Worm (Caenorhabditis elegans) whole organism, late embryonic: ENCODE results near the gene C03H5.4.

Source experiments
- C38D4.7 ChIP-seq: fragments of 200-800 bp; sonication (Bioruptor generic); optimal IDR thresholded peaks from 2 replicates; lab custom pipeline; 2018; ENCODE audit warnings: mild to moderate bottlenecking, missing genetic modification characterization, moderate library complexity, missing compliant biosample characterization
- F13H6.1 ChIP-seq: sonication (generic microtip); optimal IDR thresholded peaks from 2 replicates; lab custom pipeline; 2016; ENCODE audit warnings: missing genetic modification characterization, missing compliant biosample characterization
- K02D7.2 ChIP-seq: sonication (generic microtip); optimal IDR thresholded peaks from 2 replicates; lab custom pipeline; 2017; ENCODE audit warnings: mild to moderate bottlenecking, missing genetic modification characterization, missing compliant biosample characterization
- T23F11.4 ChIP-seq: fragments of 200-800 bp; sonication (Bioruptor generic); optimal IDR thresholded peaks from 2 replicates; lab custom pipeline; 2018; ENCODE audit warnings: mild to moderate bottlenecking, missing genetic modification characterization, missing compliant biosample characterization
- Y22D7AL.16 ChIP-seq: sonication (generic microtip); optimal IDR thresholded peaks from 2 replicates; lab custom pipeline; 2016; ENCODE audit warnings: missing genetic modification characterization, missing compliant biosample characterization
- ahr-1 ChIP-seq: sonication (generic microtip); optimal IDR thresholded peaks from 2 replicates; lab custom pipeline; 2016; ENCODE audit warnings: missing genetic modification characterization, missing compliant biosample characterization
- ama-1 ChIP-seq: fragments of 150-350 bp; optimal IDR thresholded peaks from 2 replicates; lab custom pipeline; 2014
- ceh-18 ChIP-seq: sonication (generic microtip); optimal IDR thresholded peaks from 2 replicates; lab custom pipeline; 2016; ENCODE audit warnings: missing genetic modification characterization, missing compliant biosample characterization
- ceh-19 ChIP-seq: fragments of 200-800 bp; sonication (Bioruptor generic); optimal IDR thresholded peaks from 2 replicates; lab custom pipeline; 2018; ENCODE audit warnings: mild to moderate bottlenecking, missing genetic modification characterization, missing compliant biosample characterization
- ceh-2 ChIP-seq: sonication (generic microtip); optimal IDR thresholded peaks from 2 replicates; lab custom pipeline; 2016; ENCODE audit warnings: missing genotype, missing genetic modification characterization, missing compliant biosample characterization
- ceh-22 ChIP-seq: sonication (generic microtip); optimal IDR thresholded peaks from 2 replicates; lab custom pipeline; 2017; ENCODE audit warnings: missing biosample characterization, missing genetic modification characterization
- ceh-24 ChIP-seq: sonication (generic microtip); optimal IDR thresholded peaks from 2 replicates; lab custom pipeline; 2016; ENCODE audit warnings: mild to moderate bottlenecking, missing genetic modification characterization, missing compliant biosample characterization
- ceh-31 ChIP-seq: sonication (generic microtip); optimal IDR thresholded peaks from 2 replicates; lab custom pipeline; 2016; ENCODE audit warnings: missing genetic modification characterization, missing compliant biosample characterization
- ceh-34 ChIP-seq: sonication (generic microtip); optimal IDR thresholded peaks from 2 replicates; lab custom pipeline; 2016; ENCODE audit warnings: mild to moderate bottlenecking, missing genetic modification characterization, missing compliant biosample characterization
- ceh-9 ChIP-seq: sonication (generic microtip); optimal IDR thresholded peaks from 2 replicates; lab custom pipeline; 2016; ENCODE audit warnings: mild to moderate bottlenecking, missing genetic modification characterization, inconsistent platforms, missing compliant biosample characterization
- che-1 ChIP-seq: sonication (generic microtip); optimal IDR thresholded peaks from 2 replicates; lab custom pipeline; 2016; ENCODE audit warnings: mild to moderate bottlenecking, missing genetic modification characterization, missing compliant biosample characterization
- dmd-4 ChIP-seq: sonication (generic microtip); optimal IDR thresholded peaks from 2 replicates; lab custom pipeline; 2016; ENCODE audit warnings: borderline replicate concordance, missing genetic modification characterization, missing compliant biosample characterization
- dve-1 ChIP-seq: sonication (generic microtip); optimal IDR thresholded peaks from 2 replicates; lab custom pipeline; 2017; ENCODE audit warnings: antibody characterized with exemption, mild to moderate bottlenecking, missing genetic modification characterization, missing compliant biosample characterization
- elt-2 ChIP-seq: sonication (generic microtip); optimal IDR thresholded peaks from 2 replicates; lab custom pipeline; 2016; ENCODE audit warnings: missing genetic modification reagents, missing genetic modification characterization, missing compliant biosample characterization
- ets-4 ChIP-seq: sonication (generic microtip); optimal IDR thresholded peaks from 2 replicates; lab custom pipeline; 2016; ENCODE audit warnings: missing genetic modification characterization, missing compliant biosample characterization
- eyg-1 ChIP-seq: sonication (generic microtip); optimal IDR thresholded peaks from 2 replicates; lab custom pipeline; 2016; ENCODE audit warnings: missing genotype, missing genetic modification characterization, missing compliant biosample characterization
- fax-1 ChIP-seq: sonication (generic microtip); optimal IDR thresholded peaks from 2 replicates; lab custom pipeline; 2016; ENCODE audit warnings: missing genotype, missing genetic modification characterization, missing compliant biosample characterization
- fkh-10 ChIP-seq: fragments of 150-350 bp; optimal IDR thresholded peaks from 2 replicates; lab custom pipeline; 2014; ENCODE audit warnings: missing biosample characterization, missing genetic modification reagents, missing genetic modification characterization
- gmeb-2 ChIP-seq: sonication (generic microtip); optimal IDR thresholded peaks from 2 replicates; lab custom pipeline; 2016; ENCODE audit warnings: missing genetic modification characterization, inconsistent platforms, missing compliant biosample characterization
- hlh-15 ChIP-seq: sonication (generic microtip); optimal IDR thresholded peaks from 2 replicates; lab custom pipeline; 2016; ENCODE audit warnings: missing genetic modification characterization, missing compliant biosample characterization
- hlh-30 ChIP-seq: sonication (generic microtip); optimal IDR thresholded peaks from 2 replicates; lab custom pipeline; 2017; ENCODE audit warnings: antibody characterized with exemption, missing genetic modification characterization, missing compliant biosample characterization; ENCODE audit not compliant: insufficient read depth
- hlh-6 ChIP-seq: sonication (generic microtip); optimal IDR thresholded peaks from 2 replicates; lab custom pipeline; 2016; ENCODE audit warnings: missing genotype, missing genetic modification characterization, missing compliant biosample characterization
- hlh-8 ChIP-seq: sonication (generic microtip); optimal IDR thresholded peaks from 2 replicates; lab custom pipeline; 2016; ENCODE audit warnings: missing genotype, missing genetic modification characterization, missing compliant biosample characterization
- madf-2 ChIP-seq: sonication (generic microtip); optimal IDR thresholded peaks from 2 replicates; lab custom pipeline; 2017; ENCODE audit warnings: missing genetic modification characterization, missing compliant biosample characterization
- mec-3 ChIP-seq: sonication (generic microtip); optimal IDR thresholded peaks from 2 replicates; lab custom pipeline; 2016; ENCODE audit warnings: borderline replicate concordance, missing genetic modification characterization, missing compliant biosample characterization
- nfya-1 ChIP-seq: sonication (generic microtip); optimal IDR thresholded peaks from 2 replicates; lab custom pipeline; 2017; ENCODE audit warnings: missing genetic modification characterization, mild to moderate bottlenecking, missing compliant biosample characterization, antibody characterized with exemption, moderate library complexity
- nhr-232 ChIP-seq: sonication (generic microtip); optimal IDR thresholded peaks from 2 replicates; lab custom pipeline; 2016; ENCODE audit warnings: missing genetic modification characterization, missing compliant biosample characterization
- npax-4 ChIP-seq: sonication (generic microtip); optimal IDR thresholded peaks from 2 replicates; lab custom pipeline; 2016; ENCODE audit warnings: missing genetic modification characterization, missing compliant biosample characterization
- odd-2 ChIP-seq: sonication (generic microtip); optimal IDR thresholded peaks from 2 replicates; lab custom pipeline; 2017; ENCODE audit warnings: antibody characterized with exemption, mild to moderate bottlenecking, missing genetic modification characterization, missing compliant biosample characterization
- pag-3 ChIP-seq: sonication (generic microtip); optimal IDR thresholded peaks from 2 replicates; lab custom pipeline; 2016; ENCODE audit warnings: missing compliant biosample characterization, missing genetic modification characterization, borderline replicate concordance
- pat-9 ChIP-seq: fragments of 200-800 bp; sonication (Bioruptor generic); optimal IDR thresholded peaks from 2 replicates; lab custom pipeline; 2018; ENCODE audit warnings: mild to moderate bottlenecking, missing genetic modification characterization, moderate library complexity, missing compliant biosample characterization
- pha-2 ChIP-seq: sonication (generic microtip); optimal IDR thresholded peaks from 2 replicates; lab custom pipeline; 2017; ENCODE audit warnings: mild to moderate bottlenecking, missing genetic modification characterization, missing compliant biosample characterization
- pqm-1 ChIP-seq: sonication (generic microtip); optimal IDR thresholded peaks from 2 replicates; lab custom pipeline; 2016; ENCODE audit warnings: missing genetic modification characterization, missing compliant biosample characterization
- pros-1 ChIP-seq: fragments of 150-350 bp; optimal IDR thresholded peaks from 2 replicates; lab custom pipeline; 2014; ENCODE audit warnings: missing biosample characterization, missing genetic modification reagents, missing genetic modification characterization
- ref-2 ChIP-seq: sonication (generic microtip); optimal IDR thresholded peaks from 2 replicates; lab custom pipeline; 2016; ENCODE audit warnings: missing genetic modification characterization, missing compliant biosample characterization
- rnt-1 ChIP-seq: sonication (generic microtip); optimal IDR thresholded peaks from 2 replicates; lab custom pipeline; 2016; ENCODE audit warnings: missing genetic modification characterization, missing compliant biosample characterization
- sdc-2 ChIP-seq: sonication (generic microtip); optimal IDR thresholded peaks from 2 replicates; lab custom pipeline; 2016; ENCODE audit warnings: missing genotype, missing genetic modification characterization, missing compliant biosample characterization
- sox-2 ChIP-seq: fragments of 200-800 bp; sonication (Bioruptor generic); IDR thresholded peaks from 2 replicates; pipeline ENCODE4 v1.3.6; 2022; ENCODE audit warnings: missing genetic modification reagents, missing genetic modification characterization, missing compliant biosample characterization
- tbx-7 ChIP-seq: sonication (generic microtip); optimal IDR thresholded peaks from 2 replicates; lab custom pipeline; 2016; ENCODE audit warnings: missing genotype, missing genetic modification characterization, missing compliant biosample characterization
- ttx-3 ChIP-seq: sonication (generic microtip); optimal IDR thresholded peaks from 2 replicates; lab custom pipeline; 2016; ENCODE audit warnings: missing genetic modification reagents, missing genetic modification characterization, missing compliant biosample characterization
- unc-42 ChIP-seq: sonication (generic microtip); optimal IDR thresholded peaks from 2 replicates; lab custom pipeline; 2016; ENCODE audit warnings: missing genotype, missing genetic modification characterization, missing compliant biosample characterization
- unc-55 ChIP-seq: sonication (generic microtip); optimal IDR thresholded peaks from 2 replicates; lab custom pipeline; 2017; ENCODE audit warnings: missing biosample characterization, missing genetic modification reagents, missing genetic modification characterization
- unc-86 ChIP-seq: sonication (generic microtip); optimal IDR thresholded peaks from 2 replicates; lab custom pipeline; 2016; ENCODE audit warnings: missing genetic modification characterization, missing compliant biosample characterization
- zip-5 ChIP-seq: sonication (generic microtip); optimal IDR thresholded peaks from 2 replicates; lab custom pipeline; 2016; ENCODE audit warnings: missing genetic modification characterization, missing compliant biosample characterization
- ztf-16 ChIP-seq: sonication (generic microtip); optimal IDR thresholded peaks from 2 replicates; lab custom pipeline; 2017; ENCODE audit warnings: missing genetic modification characterization, missing compliant biosample characterization

Gene C03H5.4

DNA sequence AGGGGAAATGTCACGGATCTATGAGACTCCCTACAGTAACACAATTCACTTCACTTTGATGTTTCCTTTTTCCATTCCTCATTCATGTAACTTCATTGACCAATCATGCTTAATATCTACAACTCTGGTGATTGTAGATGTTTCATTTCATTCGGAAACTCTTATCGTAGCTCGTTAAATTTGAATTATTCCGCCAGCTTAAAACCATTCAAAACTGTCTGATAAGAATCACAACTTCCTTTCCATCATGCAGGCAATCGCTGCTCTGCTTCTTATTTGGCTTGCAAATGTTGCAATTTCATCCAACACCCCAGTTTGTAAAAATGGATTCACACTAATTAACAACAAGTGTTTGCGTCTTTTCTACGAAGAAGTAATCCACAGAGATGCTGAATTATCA, 27.4 kb downstream of the C03H5.4 start, which contains the start of gene clec-10:
Gene clec-10, plus strand, starts transcription at position 244 of the 400 bp plus-strand sequence.
- no peak for TF ChIP-seq ama-1 (lab: Kevin White, UChicago)
- no peak for TF ChIP-seq ahr-1 (tag; lab: Kevin White, UChicago)
- no peak for TF ChIP-seq ceh-19 (GFP tag; lab: Kevin White, UChicago)
- no peak for TF ChIP-seq ets-4 (tag; lab: Kevin White, UChicago)
- no peak for TF ChIP-seq tbx-7 (tag; lab: Kevin White, UChicago)
- TF ChIP-seq che-1 (tag; lab: Kevin White, UChicago): no peak
- TF ChIP-seq ref-2: no peak
- no peak for TF ChIP-seq unc-55
- TF ChIP-seq eyg-1 (tag; lab: Kevin White, UChicago): no peak
- no peak for TF ChIP-seq elt-2 (tag; lab: Kevin White, UChicago)
- TF ChIP-seq ceh-9 (tag; lab: Kevin White, UChicago): no peak
- TF ChIP-seq nhr-232 (tag; lab: Kevin White, UChicago): no peak
- TF ChIP-seq F13H6.1 (tag; lab: Kevin White, UChicago): no peak
- TF ChIP-seq fax-1 (tag; lab: Kevin White, UChicago): no peak
- TF ChIP-seq sdc-2 (tag; lab: Kevin White, UChicago): no peak
- no peak for TF ChIP-seq unc-86
- TF ChIP-seq hlh-15: no peak
- no peak for TF ChIP-seq Y22D7AL.16 (tag; lab: Kevin White, UChicago)
- no peak for TF ChIP-seq ceh-22 (tag; lab: Kevin White, UChicago)
- TF ChIP-seq zip-5 (tag; lab: Kevin White, UChicago): no peak

- TF ChIP-seq dmd-4 (no peak), F13H6.1 (tag; lab: Kevin White, UChicago) (no peak), C38D4.7 (GFP tag; lab: Kevin White, UChicago) (no peak), pqm-1 (tag; lab: Kevin White, UChicago) (no peak), ceh-2 (tag; lab: Kevin White, UChicago) (no peak), hlh-30 (tag; lab: Kevin White, UChicago) (peak; percentile 16), pros-1 (tag; lab: Kevin White, UChicago) (peak; percentile 2), nhr-232 (tag; lab: Kevin White, UChicago) (no peak), K02D7.2 (tag; lab: Kevin White, UChicago) (no peak), ceh-31 (peak; percentile 19), eyg-1 (tag; lab: Kevin White, UChicago) (no peak), hlh-6 (no peak), sox-2 (GFP tag; lab: Robert Waterston, UW) (no peak), fax-1 (tag; lab: Kevin White, UChicago) (no peak), madf-2 (tag; lab: Kevin White, UChicago) (no peak), elt-2 (tag; lab: Kevin White, UChicago) (peak; percentile 35), ceh-9 (tag; lab: Kevin White, UChicago) (no peak), Y22D7AL.16 (tag; lab: Kevin White, UChicago) (no peak), gmeb-2 (tag; lab: Kevin White, UChicago) (no peak), unc-86 (no peak), pag-3 (tag; lab: Kevin White, UChicago) (no peak), ahr-1 (tag; lab: Kevin White, UChicago) (no peak), ttx-3 (tag; lab: Kevin White, UChicago) (no peak), hlh-8 (tag; lab: Kevin White, UChicago) (no peak), pha-2 (tag; lab: Kevin White, UChicago) (no peak), mec-3 (no peak), ceh-24 (no peak), T23F11.4 (GFP tag; lab: Kevin White, UChicago) (no peak), ztf-16 (tag; lab: Kevin White, UChicago) (peak; percentile 1), odd-2 (tag; lab: Kevin White, UChicago) (no peak), nfya-1 (tag; lab: Kevin White, UChicago) (peak; percentile 78), hlh-15 (no peak), dve-1 (no peak), ceh-22 (tag; lab: Kevin White, UChicago) (no peak), ceh-34 (no peak), ets-4 (tag; lab: Kevin White, UChicago) (no peak), ceh-18 (tag; lab: Kevin White, UChicago) (peak; percentile 42), unc-42 (peak; percentile 59), npax-4 (tag; lab: Kevin White, UChicago) (no peak), ref-2 (no peak), pat-9 (tag; lab: Kevin White, UChicago) (no peak), rnt-1 (tag; lab: Kevin White, UChicago) (no peak), fkh-10 (GFP tag; lab: Kevin White, UChicago) (no peak), unc-55 (peak; percentile 71)
These were observed 35.8 kb downstream of the C03H5.4 start, which contains the start of the genes dnsn-1 and C24H12.4 for ce11 chrII:410832-411231. TSS of gene dnsn-1 (minus strand) at chrII:410932. TSS of gene C24H12.4 (plus strand) at chrII:411222.
